Fruit fly (Drosophila melanogaster) whole organism, embryonic: ENCODE data around the gene CG15330.

ENCODE experiments used
- BEAF-32 ChIP-seq: fragments of 200-800 bp; sonication (Bioruptor generic); optimal IDR thresholded peaks from 3 replicates; lab custom pipeline; 2017; ENCODE audit warnings: missing biosample characterization, missing genetic modification characterization, mild to moderate bottlenecking, moderate library complexity, missing genetic modification reagents
- Bteb2 ChIP-seq: fragments of 200-800 bp; sonication (Bioruptor generic); optimal IDR thresholded peaks from 2 replicates; lab custom pipeline; 2016; ENCODE audit warnings: missing biosample characterization, missing genetic modification characterization
- CG10274 ChIP-seq: fragments of 200-800 bp; sonication (Bioruptor generic); optimal IDR thresholded peaks from 3 replicates; lab custom pipeline; 2017; ENCODE audit warnings: missing biosample characterization, mild to moderate bottlenecking, missing genetic modification characterization
- CG10654 ChIP-seq: fragments of 200-800 bp; sonication (Bioruptor generic); optimal IDR thresholded peaks from 2 replicates; lab custom pipeline; 2016; ENCODE audit warnings: missing biosample characterization, missing genetic modification characterization
- CG11398 ChIP-seq: fragments of 200-800 bp; sonication (Bioruptor generic); optimal IDR thresholded peaks from 2 replicates; lab custom pipeline; 2016; ENCODE audit warnings: missing biosample characterization, missing genetic modification characterization
- CG12299 ChIP-seq: fragments of 200-800 bp; sonication (Bioruptor generic); optimal IDR thresholded peaks from 2 replicates; lab custom pipeline; 2018; ENCODE audit warnings: missing biosample characterization, mild to moderate bottlenecking, missing genetic modification characterization
- CG13424 ChIP-seq: fragments of 200-800 bp; sonication (Bioruptor generic); optimal IDR thresholded peaks from 2 replicates; lab custom pipeline; 2019; ENCODE audit warnings: missing biosample characterization, mild to moderate bottlenecking, missing genetic modification characterization, moderate library complexity
- CG13775 ChIP-seq: fragments of 200-800 bp; sonication (Bioruptor generic); optimal IDR thresholded peaks from 3 replicates; lab custom pipeline; 2017; ENCODE audit warnings: missing biosample characterization, mild to moderate bottlenecking, missing genetic modification characterization
- CG17359 ChIP-seq: fragments of 200-800 bp; sonication (Bioruptor generic); optimal IDR thresholded peaks from 3 replicates; lab custom pipeline; 2018; ENCODE audit warnings: missing biosample characterization, mild to moderate bottlenecking, missing genetic modification characterization, moderate library complexity
- CG18476 ChIP-seq: fragments of 200-800 bp; sonication (Bioruptor generic); optimal IDR thresholded peaks from 2 replicates; lab custom pipeline; 2016; ENCODE audit warnings: missing biosample characterization, mild to moderate bottlenecking, missing genetic modification characterization
- CG2875 ChIP-seq: fragments of 200-800 bp; sonication (Bioruptor generic); optimal IDR thresholded peaks from 2 replicates; lab custom pipeline; 2017; ENCODE audit warnings: missing biosample characterization, mild to moderate bottlenecking, missing genetic modification characterization, missing genetic modification reagents
- CG30431 ChIP-seq: fragments of 200-800 bp; sonication (Bioruptor generic); optimal IDR thresholded peaks from 2 replicates; lab custom pipeline; 2017; ENCODE audit warnings: missing biosample characterization, missing genetic modification characterization
- CG4328 ChIP-seq: fragments of 200-800 bp; sonication (Bioruptor generic); optimal IDR thresholded peaks from 3 replicates; lab custom pipeline; 2017; ENCODE audit warnings: missing biosample characterization, missing genetic modification reagents, missing genetic modification characterization
- CG4707 ChIP-seq: fragments of 200-800 bp; sonication (Bioruptor generic); optimal IDR thresholded peaks from 2 replicates; lab custom pipeline; 2018; ENCODE audit warnings: missing biosample characterization, mild to moderate bottlenecking, missing genetic modification characterization, moderate library complexity
- CG7271 ChIP-seq: fragments of 200-800 bp; sonication (Bioruptor generic); optimal IDR thresholded peaks from 2 replicates; lab custom pipeline; 2018; ENCODE audit warnings: missing biosample characterization, mild to moderate bottlenecking, missing genetic modification characterization, moderate library complexity
- CG8388 ChIP-seq: fragments of 200-800 bp; sonication (Bioruptor generic); optimal IDR thresholded peaks from 2 replicates; lab custom pipeline; 2019; ENCODE audit warnings: missing biosample characterization, mild to moderate bottlenecking, missing genetic modification characterization, moderate library complexity
- CG8924 ChIP-seq: fragments of 200-800 bp; optimal IDR thresholded peaks from 3 replicates; lab custom pipeline; 2019; ENCODE audit warnings: missing biosample characterization, mild to moderate bottlenecking, missing genetic modification characterization, moderate library complexity
- Deaf1 ChIP-seq: fragments of 200-800 bp; optimal IDR thresholded peaks from 3 replicates; lab custom pipeline; 2019; ENCODE audit warnings: missing biosample characterization, mild to moderate bottlenecking, missing genetic modification characterization, moderate library complexity
- Drgx ChIP-seq: fragments of 200-800 bp; sonication (Bioruptor generic); IDR thresholded peaks from 2 replicates; pipeline ENCODE4 v1.3.6; 2022; ENCODE audit warnings: missing biosample characterization, missing genetic modification characterization
- Fer1 ChIP-seq: fragments of 200-800 bp; sonication (Bioruptor generic); optimal IDR thresholded peaks from 2 replicates; lab custom pipeline; 2017; ENCODE audit warnings: missing biosample characterization, mild to moderate bottlenecking, missing genetic modification characterization
- HHEX ChIP-seq: fragments of 200-800 bp; sonication (Bioruptor generic); optimal IDR thresholded peaks from 3 replicates; lab custom pipeline; 2017; ENCODE audit warnings: missing biosample characterization, mild to moderate bottlenecking, missing genetic modification characterization, missing genetic modification reagents
- Hr39 ChIP-seq: fragments of >200 bp; optimal IDR thresholded peaks from 2 replicates; lab custom pipeline; 2017
- NFAT ChIP-seq: fragments of 200-800 bp; sonication (Bioruptor generic); IDR thresholded peaks from 2 replicates; pipeline ENCODE4 v1.3.6; 2022; ENCODE audit warnings: missing biosample characterization, missing genetic modification characterization
- NfI ChIP-seq: fragments of 200-800 bp; sonication (Bioruptor generic); optimal IDR thresholded peaks from 3 replicates; lab custom pipeline; 2018; ENCODE audit warnings: missing biosample characterization, mild to moderate bottlenecking, missing genetic modification characterization, moderate library complexity
- Rx ChIP-seq: fragments of 200-800 bp; sonication (Bioruptor generic); IDR thresholded peaks from 2 replicates; pipeline ENCODE4 v1.3.6; 2022; ENCODE audit warnings: missing biosample characterization, missing genetic modification characterization
- Sox102F ChIP-seq: fragments of 200-800 bp; sonication (Bioruptor generic); optimal IDR thresholded peaks from 2 replicates; lab custom pipeline; 2018; ENCODE audit warnings: missing biosample characterization, mild to moderate bottlenecking, missing genetic modification characterization, moderate library complexity
- TFAM ChIP-seq: fragments of 200-800 bp; sonication (Bioruptor generic); optimal IDR thresholded peaks from 2 replicates; lab custom pipeline; 2017; ENCODE audit warnings: missing biosample characterization, missing genetic modification characterization, inconsistent platforms
- Vsx1 ChIP-seq: fragments of 200-800 bp; sonication (Bioruptor generic); optimal IDR thresholded peaks from 2 replicates; lab custom pipeline; 2017; ENCODE audit warnings: missing biosample characterization, mild to moderate bottlenecking, missing genetic modification characterization, missing genetic modification reagents
- al ChIP-seq: fragments of 200-800 bp; sonication (Bioruptor generic); IDR thresholded peaks from 2 replicates; pipeline ENCODE4 v1.3.6; 2022; ENCODE audit warnings: missing biosample characterization, missing genetic modification characterization
- ase ChIP-seq: fragments of 200-800 bp; sonication (Bioruptor generic); IDR thresholded peaks from 3 replicates; pipeline ENCODE4 v1.3.6; 2022; ENCODE audit warnings: missing biosample characterization, missing genetic modification characterization
- az2 ChIP-seq: fragments of 200-800 bp; sonication (Bioruptor generic); optimal IDR thresholded peaks from 3 replicates; lab custom pipeline; 2016; ENCODE audit warnings: missing biosample characterization, missing genetic modification characterization
- bab2 ChIP-seq: fragments of 200-800 bp; sonication (Bioruptor generic); optimal IDR thresholded peaks from 2 replicates; lab custom pipeline; 2016; ENCODE audit warnings: missing biosample characterization, missing genetic modification characterization
- cato ChIP-seq: fragments of 200-800 bp; sonication (Bioruptor generic); optimal IDR thresholded peaks from 2 replicates; lab custom pipeline; 2016; ENCODE audit warnings: missing biosample characterization, missing genetic modification characterization, borderline replicate concordance
- caup ChIP-seq: fragments of 200-800 bp; sonication (Bioruptor generic); optimal IDR thresholded peaks from 3 replicates; lab custom pipeline; 2017; ENCODE audit warnings: missing biosample characterization, mild to moderate bottlenecking, missing genetic modification characterization, moderate library complexity; ENCODE audit not compliant: severe bottlenecking
- chm ChIP-seq: fragments of 200-800 bp; sonication (Bioruptor generic); IDR thresholded peaks from 2 replicates; pipeline ENCODE4 v1.3.6; 2022; ENCODE audit warnings: missing biosample characterization, missing genetic modification characterization
- disco-r ChIP-seq: fragments of 200-800 bp; sonication (Bioruptor generic); optimal IDR thresholded peaks from 2 replicates; lab custom pipeline; 2016; ENCODE audit warnings: missing biosample characterization, missing genetic modification characterization
- ewg ChIP-seq: fragments of 200-800 bp; sonication (Bioruptor generic); optimal IDR thresholded peaks from 3 replicates; lab custom pipeline; 2017; ENCODE audit warnings: mild to moderate bottlenecking, missing biosample characterization, missing genetic modification reagents, missing genetic modification characterization
- gcm2 ChIP-seq: fragments of 200-800 bp; sonication (Bioruptor generic); optimal IDR thresholded peaks from 2 replicates; lab custom pipeline; 2016; ENCODE audit warnings: missing biosample characterization, missing genetic modification characterization
- grn ChIP-seq: fragments of 200-800 bp; sonication (Bioruptor generic); optimal IDR thresholded peaks from 3 replicates; lab custom pipeline; 2017; ENCODE audit warnings: missing biosample characterization, missing genetic modification characterization
- gro ChIP-seq: fragments of 200-800 bp; sonication (Bioruptor generic); optimal IDR thresholded peaks from 2 replicates; lab custom pipeline; 2016; ENCODE audit warnings: missing biosample characterization, missing genetic modification characterization
- inv ChIP-seq: fragments of 200-800 bp; sonication (Bioruptor generic); IDR thresholded peaks from 2 replicates; pipeline ENCODE4 v1.3.6; 2022; ENCODE audit warnings: missing biosample characterization, missing genetic modification characterization; ENCODE audit not compliant: partially characterized antibody
- ranshi ChIP-seq: fragments of 200-800 bp; sonication (Bioruptor generic); IDR thresholded peaks from 2 replicates; pipeline ENCODE4 v1.3.6; 2022; ENCODE audit warnings: missing biosample characterization, missing genetic modification characterization
- sqz ChIP-seq: fragments of 200-800 bp; sonication (Bioruptor generic); optimal IDR thresholded peaks from 3 replicates; lab custom pipeline; 2018; ENCODE audit warnings: missing biosample characterization, mild to moderate bottlenecking, missing genetic modification characterization
- tgo ChIP-seq: fragments of 200-800 bp; sonication (Bioruptor generic); IDR thresholded peaks from 3 replicates; pipeline ENCODE4 v1.3.6; 2022; ENCODE audit warnings: missing biosample characterization, missing genetic modification characterization
- trh ChIP-seq: fragments of 200-800 bp; sonication (Bioruptor generic); optimal IDR thresholded peaks from 2 replicates; lab custom pipeline; 2016; ENCODE audit warnings: missing biosample characterization, missing genetic modification characterization
- unc-4 ChIP-seq: fragments of 200-800 bp; sonication (Bioruptor generic); IDR thresholded peaks from 2 replicates; pipeline ENCODE4 v1.3.6; 2022; ENCODE audit warnings: missing biosample characterization, missing genetic modification characterization; ENCODE audit not compliant: partially characterized antibody
- usp ChIP-seq: fragments of >200 bp; optimal IDR thresholded peaks from 2 replicates; lab custom pipeline; 2017; ENCODE audit warnings: missing biosample characterization, missing genetic modification characterization

Gene CG15330

DNA sequence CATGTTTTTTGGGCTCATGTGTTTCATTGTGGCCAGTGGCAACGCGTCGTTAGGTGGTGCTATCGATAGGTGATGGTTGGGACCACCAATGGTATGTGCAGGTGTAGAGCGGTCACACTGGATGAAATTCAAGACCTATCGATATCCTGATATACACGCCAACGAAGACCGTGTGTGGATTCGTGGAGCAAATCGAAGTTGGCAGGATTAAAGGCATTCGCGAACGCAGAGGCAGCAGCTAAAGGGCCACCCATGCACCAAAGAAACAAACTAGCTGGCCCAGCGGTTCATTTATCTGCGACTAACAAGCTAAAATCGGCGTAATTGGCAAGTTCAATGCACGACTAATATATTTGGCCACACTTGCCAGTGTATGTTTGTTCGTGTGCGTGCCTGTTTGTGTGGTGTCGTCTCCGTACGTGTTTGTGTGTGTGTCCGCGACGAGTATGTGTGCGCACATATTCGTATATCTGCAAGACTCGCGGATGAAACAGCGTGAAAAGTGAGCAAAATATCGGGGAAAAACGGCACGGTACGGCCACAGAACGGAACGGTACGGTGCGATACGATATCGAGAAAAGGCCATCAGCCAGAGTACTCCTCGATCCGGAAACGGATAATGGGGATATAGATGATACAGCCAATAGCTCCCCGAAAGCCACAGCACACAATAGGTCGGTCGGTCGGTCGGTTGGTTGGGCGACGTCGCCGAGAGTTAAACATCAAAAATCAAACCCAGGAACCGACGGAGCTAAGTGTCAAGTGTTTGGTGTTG lies 19.9 kb upstream of the CG15330 start, which contains the start of gene Ubr3 (continued):
- TF ChIP-seq unc-4 (GFP tag; lab: Robert Waterston, UW) (peak; percentile 68), az2 (no peak), Rx (GFP tag; lab: Robert Waterston, UW) (0 out of 2 replicates have a peak, but pooled peaks have one; percentile 11), HHEX (GFP tag; lab: Kevin White, UChicago) (peak; percentile 0), Fer1 (GFP tag; lab: Kevin White, UChicago) (peak; percentile 35), CG10654 (GFP tag; lab: Kevin White, UChicago) (no peak), gcm2 (GFP tag; lab: Kevin White, UChicago) (no peak), NFAT (GFP tag; lab: Robert Waterston, UW) (0 out of 2 replicates have a peak, but pooled peaks have one; percentile 21), CG2875 (no peak), CG4328 (no peak), al (GFP tag; lab: Robert Waterston, UW) (0 out of 2 replicates have a peak, but pooled peaks have one; percentile 8), usp (GFP tag; lab: Kevin White, UChicago) (no peak), NfI (GFP tag; lab: Kevin White, UChicago) (no peak), caup (no peak), grn (no peak), chm (GFP tag; lab: Robert Waterston, UW) (no peak), TFAM (no peak), CG17359 (tag; lab: Kevin White, UChicago) (no peak), CG7271 (tag; lab: Kevin White, UChicago) (no peak), CG8388 (GFP tag; lab: Kevin White, UChicago) (no peak), CG12299 (peak; percentile 23), sqz (GFP tag; lab: Kevin White, UChicago) (no peak), BEAF-32 (GFP tag; lab: Kevin White, UChicago) (peak; percentile 87), Bteb2 (GFP tag; lab: Kevin White, UChicago) (no peak), CG4707 (GFP tag; lab: Kevin White, UChicago) (no peak), ase (GFP tag; lab: Robert Waterston, UW) (no peak), inv (GFP tag; lab: Robert Waterston, UW) (peak; percentile 74), disco-r (GFP tag; lab: Kevin White, UChicago) (no peak), CG13424 (tag; lab: Kevin White, UChicago) (no peak), gro (GFP tag; lab: Kevin White, UChicago) (no peak), tgo (no peak), Sox102F (GFP tag; lab: Kevin White, UChicago) (no peak), CG11398 (GFP tag; lab: Kevin White, UChicago) (peak; percentile 4), CG10274 (GFP tag; lab: Kevin White, UChicago) (no peak), CG8924 (tag; lab: Kevin White, UChicago) (peak; percentile 19)
- TF ChIP-seq, all 482 proteins: peak for 123

- TF ChIP-seq CG13775 (GFP tag; lab: Kevin White, UChicago) (peak; percentile 77), ewg (GFP tag; lab: Kevin White, UChicago) (peak; percentile 80), ranshi (GFP tag; lab: Robert Waterston, UW) (no peak; the same call in 1 of the 2 replicates), Vsx1 (GFP tag; lab: Kevin White, UChicago) (peak; percentile 22), Hr39 (no peak), CG18476 (peak; percentile 66), Drgx (peak; percentile 82), bab2 (GFP tag; lab: Kevin White, UChicago) (peak; percentile 79), Deaf1 (tag; lab: Kevin White, UChicago) (peak; percentile 27), CG30431 (GFP tag; lab: Kevin White, UChicago) (peak; percentile 86), cato (GFP tag; lab: Kevin White, UChicago) (peak; percentile 74), NFAT (GFP tag; lab: Robert Waterston, UW) (0 out of 2 replicates have a peak, but pooled peaks have one; percentile 19), trh (GFP tag; lab: Kevin White, UChicago) (peak; percentile 28)
These were observed 18.0 kb upstream of the CG15330 start for dm6 chrX:7937588-7938481.
